Fruit fly (Drosophila melanogaster) whole organism, embryonic: ENCODE measurements around the gene Mgat4a.
A peak's percentile ranks its signal among the peaks of the same experiment; 100 is the strongest.

Experiments used
- Abd-B ChIP-seq: fragments of 200-800 bp; sonication (Bioruptor generic); optimal IDR thresholded peaks from 2 replicates; lab custom pipeline; 2018; ENCODE audit warnings: missing biosample characterization, mild to moderate bottlenecking, missing genetic modification characterization, moderate library complexity
- Antp ChIP-seq: fragments of 200-800 bp; sonication (Bioruptor generic); optimal IDR thresholded peaks from 3 replicates; lab custom pipeline; 2016; ENCODE audit warnings: missing biosample characterization, missing genetic modification characterization
- Atf-2 ChIP-seq: fragments of 200-800 bp; sonication (Bioruptor generic); optimal IDR thresholded peaks from 2 replicates; lab custom pipeline; 2016; ENCODE audit warnings: missing biosample characterization, missing genetic modification characterization
- Atf6 ChIP-seq: fragments of 200-800 bp; sonication (Bioruptor generic); IDR thresholded peaks from 2 replicates; pipeline ENCODE4 v1.3.6; 2022; ENCODE audit warnings: missing biosample characterization, missing genetic modification characterization
- Awh ChIP-seq: fragments of 200-800 bp; sonication (Bioruptor generic); IDR thresholded peaks from 2 replicates; pipeline ENCODE4, ENCODE4 v1.3.6; 2022; ENCODE audit warnings: missing biosample characterization, missing genetic modification characterization
- Bgb ChIP-seq: fragments of 200-800 bp; sonication (Bioruptor generic); IDR thresholded peaks from 2 replicates; pipeline ENCODE4 v1.3.6; 2022; ENCODE audit warnings: missing biosample characterization, missing genetic modification characterization; ENCODE audit not compliant: partially characterized antibody
- Blimp-1 ChIP-seq: fragments of 200-800 bp; sonication (Bioruptor generic); optimal IDR thresholded peaks from 3 replicates; lab custom pipeline; 2018; ENCODE audit warnings: missing biosample characterization, missing genetic modification characterization, mild to moderate bottlenecking, moderate library complexity, missing genetic modification reagents
- CG10267 ChIP-seq: fragments of 200-800 bp; sonication (Bioruptor generic); optimal IDR thresholded peaks from 2 replicates; lab custom pipeline; 2018; ENCODE audit warnings: missing biosample characterization, mild to moderate bottlenecking, missing genetic modification characterization, moderate library complexity
- CG10366 ChIP-seq: fragments of 200-800 bp; sonication (Bioruptor generic); IDR thresholded peaks from 2 replicates; pipeline ENCODE4 v1.3.6; 2022; ENCODE audit warnings: missing biosample characterization, missing genetic modification characterization
- CG11504 ChIP-seq: fragments of 200-800 bp; sonication (Bioruptor generic); optimal IDR thresholded peaks from 3 replicates; lab custom pipeline; 2019; ENCODE audit warnings: missing biosample characterization, mild to moderate bottlenecking, missing genetic modification characterization, moderate library complexity
- CG11560 ChIP-seq: fragments of 200-800 bp; sonication (Bioruptor generic); IDR thresholded peaks from 3 replicates; pipeline ENCODE4 v1.3.6; 2022; ENCODE audit warnings: missing biosample characterization, missing genetic modification characterization
- CG12659 ChIP-seq: fragments of 200-800 bp; sonication (Bioruptor generic); optimal IDR thresholded peaks from 3 replicates; lab custom pipeline; 2017; ENCODE audit warnings: mild to moderate bottlenecking, missing biosample characterization, missing genetic modification reagents, missing genetic modification characterization
- CG13624 ChIP-seq: fragments of 200-800 bp; sonication (Bioruptor generic); optimal IDR thresholded peaks from 2 replicates; lab custom pipeline; 2016; ENCODE audit warnings: missing biosample characterization, missing genetic modification characterization
- CG14667 ChIP-seq: fragments of 200-800 bp; sonication (Bioruptor generic); IDR thresholded peaks from 2 replicates; pipeline ENCODE4 v1.3.6; 2022; ENCODE audit warnings: missing biosample characterization, missing genetic modification characterization
- CG1603 ChIP-seq: fragments of 200-800 bp; sonication (Bioruptor generic); optimal IDR thresholded peaks from 2 replicates; lab custom pipeline; 2019; ENCODE audit warnings: missing biosample characterization, mild to moderate bottlenecking, missing genetic modification characterization, moderate library complexity
- CG17361 ChIP-seq: fragments of 200-800 bp; sonication (Bioruptor generic); IDR thresholded peaks from 3 replicates; pipeline ENCODE4 v1.3.6; 2022; ENCODE audit warnings: missing biosample characterization, missing genetic modification characterization
- CG18011 ChIP-seq: fragments of 200-800 bp; sonication (Bioruptor generic); optimal IDR thresholded peaks from 2 replicates; lab custom pipeline; 2017; ENCODE audit warnings: missing biosample characterization, missing genetic modification characterization, mild to moderate bottlenecking, moderate library complexity, missing genotype
- CG1832 ChIP-seq: fragments of 200-800 bp; sonication (Bioruptor generic); optimal IDR thresholded peaks from 2 replicates; lab custom pipeline; 2017; ENCODE audit warnings: missing biosample characterization, mild to moderate bottlenecking, missing genetic modification characterization, inconsistent platforms
- CG2712 ChIP-seq: fragments of 200-800 bp; optimal IDR thresholded peaks from 3 replicates; lab custom pipeline; 2019; ENCODE audit warnings: missing biosample characterization, mild to moderate bottlenecking, missing genetic modification characterization, moderate library complexity
- CG31441 ChIP-seq: fragments of 200-800 bp; sonication (Bioruptor generic); IDR thresholded peaks from 2 replicates; pipeline ENCODE4 v1.3.6; 2022; ENCODE audit warnings: missing biosample characterization, missing genetic modification characterization
- CG34422 ChIP-seq: fragments of 200-800 bp; sonication (Bioruptor generic); IDR thresholded peaks from 3 replicates; pipeline ENCODE4 v1.3.6; 2022; ENCODE audit warnings: missing biosample characterization, missing genetic modification characterization
- CG6791 ChIP-seq: fragments of 200-800 bp; sonication (Bioruptor generic); IDR thresholded peaks from 3 replicates; pipeline ENCODE4 v1.3.6; 2022; ENCODE audit warnings: missing biosample characterization, missing genetic modification characterization; ENCODE audit not compliant: partially characterized antibody
- CG6854 ChIP-seq: fragments of 200-800 bp; sonication (Bioruptor generic); optimal IDR thresholded peaks from 3 replicates; lab custom pipeline; 2017; ENCODE audit warnings: missing biosample characterization, mild to moderate bottlenecking, missing genetic modification characterization
- CG7372 ChIP-seq: fragments of 200-800 bp; sonication (Bioruptor generic); IDR thresholded peaks from 2 replicates; pipeline ENCODE4 v1.3.6; 2022; ENCODE audit warnings: missing biosample characterization, missing genetic modification characterization
- CG9876 ChIP-seq: fragments of 200-800 bp; sonication (Bioruptor generic); optimal IDR thresholded peaks from 2 replicates; lab custom pipeline; 2016; ENCODE audit warnings: missing biosample characterization, missing genetic modification characterization
- CrebB ChIP-seq: fragments of 200-800 bp; sonication (Bioruptor generic); optimal IDR thresholded peaks from 3 replicates; lab custom pipeline; 2018; ENCODE audit warnings: missing biosample characterization, mild to moderate bottlenecking, missing genetic modification characterization
- Dad ChIP-seq: fragments of 200-800 bp; sonication (Bioruptor generic); optimal IDR thresholded peaks from 3 replicates; lab custom pipeline; 2016; ENCODE audit warnings: missing biosample characterization, missing genetic modification characterization
- Eip74EF ChIP-seq, 2 experiments: fragments of 200-800 bp in 1 of 2; fragments of >200 bp in 1 of 2; sonication (Bioruptor generic) in 1 of 2; optimal IDR thresholded peaks; 2 replicates each; lab custom pipeline; 2017 to 2019; ENCODE audit warnings: missing biosample characterization in 2 of 2, missing genetic modification characterization in 2 of 2, mild to moderate bottlenecking in 1 of 2, moderate library complexity in 1 of 2
- H15 ChIP-seq: fragments of 200-800 bp; sonication (Bioruptor generic); IDR thresholded peaks from 3 replicates; pipeline ENCODE4 v1.3.6; 2022; ENCODE audit warnings: missing biosample characterization, missing genetic modification characterization
- Hmr ChIP-seq: fragments of 200-800 bp; sonication (Bioruptor generic); optimal IDR thresholded peaks from 3 replicates; lab custom pipeline; 2017; ENCODE audit warnings: mild to moderate bottlenecking, missing biosample characterization, missing genetic modification reagents, missing genetic modification characterization
- Hmx ChIP-seq: fragments of 200-800 bp; sonication (Bioruptor generic); optimal IDR thresholded peaks from 2 replicates; lab custom pipeline; 2016; ENCODE audit warnings: missing biosample characterization, missing genetic modification characterization
- Oli ChIP-seq: fragments of 200-800 bp; sonication (Bioruptor generic); optimal IDR thresholded peaks from 2 replicates; lab custom pipeline; 2018; ENCODE audit warnings: missing biosample characterization, mild to moderate bottlenecking, missing genetic modification characterization, moderate library complexity
- Poxn ChIP-seq: fragments of 200-800 bp; sonication (Bioruptor generic); IDR thresholded peaks from 2 replicates; pipeline ENCODE4 v1.3.6; 2022; ENCODE audit warnings: missing biosample characterization, missing genetic modification characterization
- Scr ChIP-seq: fragments of 200-800 bp; sonication (Bioruptor generic); IDR thresholded peaks from 2 replicates; pipeline ENCODE4 v1.3.6; 2022; ENCODE audit warnings: missing biosample characterization, missing genetic modification characterization; ENCODE audit not compliant: partially characterized antibody
- amos ChIP-seq: fragments of 200-800 bp; sonication (Bioruptor generic); IDR thresholded peaks from 2 replicates; pipeline ENCODE4 v1.3.6; 2022; ENCODE audit warnings: missing biosample characterization, missing genetic modification characterization; ENCODE audit not compliant: partially characterized antibody
- ato ChIP-seq: fragments of 200-800 bp; sonication (Bioruptor generic); IDR thresholded peaks from 2 replicates; pipeline ENCODE4 v1.3.6; 2022; ENCODE audit warnings: missing biosample characterization, missing genetic modification characterization; ENCODE audit not compliant: partially characterized antibody
- az2 ChIP-seq: fragments of 200-800 bp; sonication (Bioruptor generic); optimal IDR thresholded peaks from 3 replicates; lab custom pipeline; 2016; ENCODE audit warnings: missing biosample characterization, missing genetic modification characterization
- br ChIP-seq: fragments of >200 bp; optimal IDR thresholded peaks from 2 replicates; lab custom pipeline; 2017
- croc ChIP-seq: fragments of 200-800 bp; sonication (Bioruptor generic); conservative IDR thresholded peaks from 3 replicates; pipeline ENCODE4 v1.3.6; 2022; ENCODE audit warnings: missing biosample characterization, missing genetic modification characterization
- esg ChIP-seq: fragments of 200-800 bp; sonication (Bioruptor generic); conservative IDR thresholded peaks from 2 replicates; pipeline ENCODE4 v1.3.6; 2022; ENCODE audit warnings: missing biosample characterization, missing genetic modification characterization
- fd96Cb ChIP-seq: fragments of 200-800 bp; sonication (Bioruptor generic); optimal IDR thresholded peaks from 2 replicates; lab custom pipeline; 2018; ENCODE audit warnings: missing biosample characterization, mild to moderate bottlenecking, missing genetic modification characterization, moderate library complexity
- knrl ChIP-seq: fragments of 200-800 bp; sonication (Bioruptor generic); IDR thresholded peaks from 3 replicates; pipeline ENCODE4 v1.3.6; 2022; ENCODE audit warnings: missing biosample characterization, missing genetic modification characterization; ENCODE audit not compliant: partially characterized antibody
- pum ChIP-seq: fragments of 200-800 bp; sonication (Bioruptor generic); optimal IDR thresholded peaks from 2 replicates; lab custom pipeline; 2016; ENCODE audit warnings: missing biosample characterization, missing genetic modification characterization
- ranshi ChIP-seq: fragments of 200-800 bp; sonication (Bioruptor generic); IDR thresholded peaks from 2 replicates; pipeline ENCODE4 v1.3.6; 2022; ENCODE audit warnings: missing biosample characterization, missing genetic modification characterization
- row ChIP-seq: fragments of 200-800 bp; sonication (Bioruptor generic); IDR thresholded peaks from 3 replicates; pipeline ENCODE4 v1.3.6; 2022; ENCODE audit warnings: missing biosample characterization, missing genetic modification characterization
- sens-2 ChIP-seq: fragments of 200-800 bp; sonication (Bioruptor generic); IDR thresholded peaks from 2 replicates; pipeline ENCODE4 v1.3.6; 2022; ENCODE audit warnings: missing biosample characterization, missing genetic modification characterization
- sima ChIP-seq: fragments of 200-800 bp; sonication (Bioruptor generic); optimal IDR thresholded peaks from 2 replicates; lab custom pipeline; 2016; ENCODE audit warnings: missing biosample characterization, missing genetic modification characterization
- so ChIP-seq: fragments of 200-800 bp; sonication (Bioruptor generic); IDR thresholded peaks from 3 replicates; pipeline ENCODE4 v1.3.6; 2022; ENCODE audit warnings: missing biosample characterization, missing genetic modification characterization
- sug ChIP-seq: fragments of 200-800 bp; optimal IDR thresholded peaks from 2 replicates; lab custom pipeline; 2019; ENCODE audit warnings: missing biosample characterization, mild to moderate bottlenecking, missing genetic modification characterization, moderate library complexity

The Mgat4a gene

DNA sequence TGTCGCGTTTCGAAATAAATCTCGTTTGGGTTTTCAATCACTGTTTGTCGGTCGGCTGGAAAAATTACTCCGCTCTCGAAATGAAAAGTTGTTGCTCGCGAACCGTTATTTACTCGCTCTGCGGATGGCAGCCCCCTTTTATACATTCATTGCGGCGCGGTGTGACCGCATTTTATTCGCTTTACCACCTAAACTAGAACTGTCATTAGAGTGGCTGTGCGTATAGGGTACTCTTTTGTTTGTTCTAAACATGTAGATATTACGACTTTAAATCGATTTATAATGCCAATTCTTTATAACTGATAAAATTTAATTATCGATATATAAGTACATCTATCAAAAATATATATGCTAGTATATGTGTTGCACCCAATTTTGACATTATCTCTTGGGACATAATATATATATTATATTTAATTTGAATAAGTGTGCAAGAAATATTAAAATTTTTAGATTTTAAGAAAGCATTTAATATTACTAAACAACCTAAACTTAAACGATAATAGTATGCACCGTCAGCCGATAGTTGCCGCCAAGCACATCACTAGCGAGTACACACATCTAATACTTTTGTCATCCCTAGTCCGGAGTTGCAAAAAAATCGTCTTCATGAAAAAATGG is 24.5 kb downstream of the Mgat4a start, which contains the start of the genes bmm and Tdrd3 (continued):
- TF ChIP-seq Abd-B (GFP tag; lab: Kevin White, UChicago), result peak; percentile 89
- peak; percentile 80 for TF ChIP-seq az2 (GFP tag; lab: Kevin White, UChicago)
- peak; percentile 69 for TF ChIP-seq Oli (tag; lab: Kevin White, UChicago)
- peak; percentile 46 for TF ChIP-seq pum (GFP tag; lab: Kevin White, UChicago)
- TF ChIP-seq Hmr (GFP tag; lab: Kevin White, UChicago), result peak; percentile 87
- TF ChIP-seq CG6854 (GFP tag; lab: Kevin White, UChicago), result peak; percentile 47
- TF ChIP-seq Antp (GFP tag; lab: Kevin White, UChicago), result peak; percentile 74
- 0 out of 2 replicates have a peak, but pooled peaks have one; percentile 3 for TF ChIP-seq sens-2 (GFP tag; lab: Robert Waterston, UW)
- TF ChIP-seq ranshi, result peak; percentile 70; the same call in 1 of the 2 replicates
- TF ChIP-seq knrl (GFP tag; lab: Robert Waterston, UW), result peak; percentile 93
- TF ChIP-seq Eip74EF (GFP tag; optimal IDR thresholded peaks at IDR 0.05; lab: Kevin White, UChicago), result peak in 1 of 2 experiments; percentile 61
- peak; percentile 81 for TF ChIP-seq CG11504
- TF ChIP-seq CG1603 (tag; lab: Kevin White, UChicago), result peak; percentile 22
- TF ChIP-seq CG9876 (GFP tag; lab: Kevin White, UChicago), result peak; percentile 36
- peak; percentile 27; the same call in 1 of the 3 replicates for TF ChIP-seq CG11560 (tag; lab: Robert Waterston, UW)
- peak; percentile 50 for TF ChIP-seq CG14667
- TF ChIP-seq CG12659 (GFP tag; lab: Kevin White, UChicago), result peak; percentile 91
- peak; percentile 97 for TF ChIP-seq row (GFP tag; lab: Robert Waterston, UW)
- TF ChIP-seq CG2712 (tag; lab: Kevin White, UChicago), result peak; percentile 91
- TF ChIP-seq croc (GFP tag; lab: Robert Waterston, UW), result peak; percentile 64
- TF ChIP-seq Awh (GFP tag; lab: Robert Waterston, UW), result peak; percentile 31; the same call in 1 of the 2 replicates
- peak; percentile 51 for TF ChIP-seq CrebB
- no peak for TF ChIP-seq Atf-2
- peak; percentile 52; the same call in 1 of the 2 replicates for TF ChIP-seq Poxn (GFP tag; lab: Robert Waterston, UW)
- peak; percentile 63; the same call in 1 of the 3 replicates for TF ChIP-seq so
- peak; percentile 41; the same call in 1 of the 2 replicates for TF ChIP-seq Atf6 (GFP tag; lab: Robert Waterston, UW)
- TF ChIP-seq Bgb (GFP tag; lab: Robert Waterston, UW), result peak; percentile 83
- no peak for TF ChIP-seq Hmx (GFP tag; lab: Kevin White, UChicago)
- peak; percentile 79; the same call in 2 of the 3 replicates for TF ChIP-seq H15
- TF ChIP-seq CG31441 (GFP tag; lab: Robert Waterston, UW), result peak; percentile 92
- peak; percentile 91 for TF ChIP-seq amos (GFP tag; lab: Robert Waterston, UW)
- TF ChIP-seq CG10366 (GFP tag; lab: Robert Waterston, UW), result peak; percentile 71
- TF ChIP-seq sug (tag; lab: Kevin White, UChicago), result peak; percentile 90
- peak; percentile 34 for TF ChIP-seq CG18011
- TF ChIP-seq Blimp-1 (GFP tag; lab: Kevin White, UChicago), result peak; percentile 77
- TF ChIP-seq CG17361, result peak; percentile 93
- no peak for TF ChIP-seq br (lab: Kevin White, UChicago)
- no peak for TF ChIP-seq Dad
- peak; percentile 54; the same call in 1 of the 2 replicates for TF ChIP-seq ato (GFP tag; lab: Robert Waterston, UW)
- peak; percentile 81 for TF ChIP-seq esg
- peak; percentile 35 for TF ChIP-seq CG13624
- TF ChIP-seq CG34422 (GFP tag; lab: Robert Waterston, UW), result peak; percentile 61
- TF ChIP-seq CG1832 (GFP tag; lab: Kevin White, UChicago), result no peak
- peak; percentile 95 for TF ChIP-seq Scr (GFP tag; lab: Robert Waterston, UW)
- TF ChIP-seq fd96Cb (tag; lab: Kevin White, UChicago), result peak; percentile 71
- TF ChIP-seq CG6791 (GFP tag; lab: Robert Waterston, UW), result peak; percentile 79
- peak; percentile 70 for TF ChIP-seq CG7372 (GFP tag; lab: Robert Waterston, UW)
- no peak for TF ChIP-seq sima (GFP tag; lab: Kevin White, UChicago)
- TF ChIP-seq CG10267 (tag; lab: Kevin White, UChicago), result peak; percentile 88
